Worm (Caenorhabditis elegans) whole organism, L1 larva: ENCODE results near the gene esyt-2.

ENCODE experiments used
- ceh-82 ChIP-seq, 3 experiments: fragments of 150-350 bp in 1 of 3; sonication (generic microtip) in 2 of 3; optimal IDR thresholded peaks; 2 replicates each; lab custom pipeline; 2014 to 2017; ENCODE audit warnings: missing biosample characterization in 3 of 3, missing genetic modification characterization in 3 of 3
- elt-2 ChIP-seq: sonication (generic microtip); optimal IDR thresholded peaks from 2 replicates; lab custom pipeline; 2016; ENCODE audit warnings: missing genetic modification characterization, mild to moderate bottlenecking, inconsistent platforms, missing compliant biosample characterization, missing genetic modification reagents
- fkh-10 ChIP-seq: sonication (generic microtip); optimal IDR thresholded peaks from 2 replicates; lab custom pipeline; 2017; ENCODE audit warnings: missing biosample characterization, missing genetic modification reagents, missing genetic modification characterization
- fos-1 ChIP-seq: fragments of 150-350 bp; optimal IDR thresholded peaks from 2 replicates; lab custom pipeline; 2014; ENCODE audit warnings: missing biosample characterization, missing genetic modification characterization
- mep-1 ChIP-seq: fragments of 150-350 bp; optimal IDR thresholded peaks from 2 replicates; lab custom pipeline; 2014; ENCODE audit warnings: missing biosample characterization, missing genetic modification characterization
- nhr-77 ChIP-seq: fragments of 150-350 bp; optimal IDR thresholded peaks from 2 replicates; lab custom pipeline; 2014; ENCODE audit warnings: missing biosample characterization, missing genetic modification characterization
- snpc-4 ChIP-seq: fragments of 150-350 bp; optimal IDR thresholded peaks from 2 replicates; lab custom pipeline; 2014; ENCODE audit warnings: missing biosample characterization, missing genetic modification characterization
- unc-62 ChIP-seq: fragments of 150-350 bp; optimal IDR thresholded peaks from 2 replicates; lab custom pipeline; 2014; ENCODE audit warnings: missing biosample characterization, missing genetic modification reagents, missing genetic modification characterization

DNA sequence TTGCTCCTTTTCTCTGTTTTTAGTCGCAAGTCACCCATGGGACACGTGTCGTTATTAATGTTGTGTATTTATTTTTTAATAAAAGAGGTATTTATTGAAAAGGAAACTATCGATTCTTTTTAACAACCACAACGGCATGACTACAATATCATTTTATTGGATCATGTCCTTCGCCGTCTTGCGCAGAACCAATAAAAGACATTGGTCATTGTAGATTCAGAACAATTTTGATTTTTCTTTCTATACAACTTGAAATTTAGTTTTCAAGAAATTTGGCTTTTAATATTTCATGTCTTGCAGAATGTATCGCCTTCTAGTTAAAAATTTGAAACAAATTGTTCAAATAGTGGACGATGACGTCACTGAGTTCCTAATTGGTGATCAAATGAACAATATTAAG, 20.7 kb upstream of the esyt-2 start, which contains the start of gene amdh-1:
- TF ChIP-seq snpc-4 (tag; lab: Kevin White, UChicago) (no peak), nhr-77 (no peak), mep-1 (no peak), unc-62 (GFP tag; lab: Kevin White, UChicago) (no peak), elt-2 (no peak), fkh-10 (GFP tag; lab: Kevin White, UChicago) (no peak), ceh-82 (tag; optimal IDR thresholded peaks at IDR 0.05; lab: Kevin White, UChicago) (no peak), fos-1 (tag; lab: Kevin White, UChicago) (no peak)
